Fruit fly (Drosophila melanogaster) whole organism, wandering third instar larva: ENCODE data around the gene AlaRS.

ENCODE experiments used
- Abd-B ChIP-seq: fragments of >200 bp; optimal IDR thresholded peaks from 2 replicates; lab custom pipeline; 2017; ENCODE audit warnings: missing biosample characterization, missing genetic modification characterization
- CG32264 ChIP-seq: fragments of 200-800 bp; sonication (Bioruptor generic); optimal IDR thresholded peaks from 2 replicates; lab custom pipeline; 2016; ENCODE audit warnings: missing biosample characterization, missing genetic modification characterization
- CG9705 ChIP-seq: fragments of 200-800 bp; sonication (Bioruptor generic); optimal IDR thresholded peaks from 2 replicates; lab custom pipeline; 2018; ENCODE audit warnings: missing biosample characterization, mild to moderate bottlenecking, missing genetic modification characterization
- CrebA ChIP-seq: fragments of 200-800 bp; sonication (Bioruptor generic); optimal IDR thresholded peaks from 2 replicates; lab custom pipeline; 2016; ENCODE audit warnings: missing biosample characterization, mild to moderate bottlenecking, missing genetic modification characterization, borderline replicate concordance
- Dfd ChIP-seq: fragments of >200 bp; optimal IDR thresholded peaks from 2 replicates; lab custom pipeline; 2017; ENCODE audit warnings: missing biosample characterization, missing genetic modification characterization
- Dif ChIP-seq: fragments of 200-275, 200-300 bp; sonication (Bioruptor generic); optimal IDR thresholded peaks from 2 replicates; lab custom pipeline; 2018; ENCODE audit warnings: missing biosample characterization, missing genetic modification characterization; ENCODE audit not compliant: partially characterized antibody
- GATAd ChIP-seq: sonication (Bioruptor generic); optimal IDR thresholded peaks from 2 replicates; lab custom pipeline; 2016; ENCODE audit warnings: missing biosample characterization, missing genetic modification characterization
- HLH106 ChIP-seq: fragments of 200-800 bp; optimal IDR thresholded peaks from 3 replicates; lab custom pipeline; 2019; ENCODE audit warnings: missing biosample characterization, mild to moderate bottlenecking, missing genetic modification characterization, moderate library complexity
- Hnf4 ChIP-seq: fragments of 200-800 bp; sonication (Bioruptor generic); optimal IDR thresholded peaks from 2 replicates; lab custom pipeline; 2016; ENCODE audit warnings: missing biosample characterization, mild to moderate bottlenecking, missing genetic modification characterization
- Hr78 ChIP-seq: fragments of >200 bp; optimal IDR thresholded peaks from 2 replicates; lab custom pipeline; 2017; ENCODE audit warnings: missing biosample characterization, missing genetic modification characterization
- Hr83 ChIP-seq: fragments of 200-300 bp; sonication (Bioruptor generic); optimal IDR thresholded peaks from 2 replicates; lab custom pipeline; 2016; ENCODE audit warnings: missing biosample characterization, mild to moderate bottlenecking, missing genetic modification characterization, moderate library complexity; ENCODE audit not compliant: poor library complexity, severe bottlenecking
- Jra ChIP-seq: sonication (Bioruptor generic); optimal IDR thresholded peaks from 2 replicates; lab custom pipeline; 2016; ENCODE audit warnings: missing biosample characterization, missing genetic modification characterization
- Mio ChIP-seq: sonication (Bioruptor generic); optimal IDR thresholded peaks from 2 replicates; lab custom pipeline; 2016; ENCODE audit warnings: missing biosample characterization, missing genetic modification characterization
- Myc ChIP-seq: fragments of >200 bp; optimal IDR thresholded peaks from 2 replicates; lab custom pipeline; 2017
- N ChIP-seq: fragments of >200 bp; optimal IDR thresholded peaks from 2 replicates; lab custom pipeline; 2018; ENCODE audit warnings: missing biosample characterization, missing external identifiers, missing genetic modification characterization
- OdsH ChIP-seq: fragments of 200-800 bp; sonication (Bioruptor generic); optimal IDR thresholded peaks from 2 replicates; lab custom pipeline; 2016; ENCODE audit warnings: missing biosample characterization, mild to moderate bottlenecking, missing genetic modification characterization
- Rel ChIP-seq, 2 experiments: fragments of 200-800 bp; sonication (Bioruptor generic) in 1 of 2; optimal IDR thresholded peaks; 2 replicates in 1 of 2; 3 replicates in 1 of 2; lab custom pipeline; 2016 to 2019; ENCODE audit warnings: mild to moderate bottlenecking in 2 of 2, missing biosample characterization in 2 of 2, missing genetic modification characterization in 2 of 2, moderate library complexity in 1 of 2
- Sp1 ChIP-seq: fragments of 200-800 bp; sonication (Bioruptor generic); optimal IDR thresholded peaks from 3 replicates; lab custom pipeline; 2019; ENCODE audit warnings: missing biosample characterization, mild to moderate bottlenecking, missing genetic modification characterization, moderate library complexity
- Vsx2 ChIP-seq: fragments of 200-300, 225-300 bp; sonication (Bioruptor generic); optimal IDR thresholded peaks from 2 replicates; lab custom pipeline; 2018; ENCODE audit warnings: missing biosample characterization, missing genetic modification characterization; ENCODE audit not compliant: partially characterized antibody
- br ChIP-seq: fragments of 200-800 bp; sonication (Bioruptor generic); optimal IDR thresholded peaks from 2 replicates; lab custom pipeline; 2016; ENCODE audit warnings: missing biosample characterization, missing genetic modification characterization
- brk ChIP-seq: fragments of 200-800 bp; sonication (Bioruptor generic); optimal IDR thresholded peaks from 2 replicates; lab custom pipeline; 2016; ENCODE audit warnings: missing biosample characterization, mild to moderate bottlenecking, missing genetic modification characterization
- dl ChIP-seq, 2 experiments: fragments of 175-275, 200-275 bp in 1 of 2; fragments of 200-275 bp in 1 of 2; sonication (Bioruptor generic); optimal IDR thresholded peaks; lab custom pipeline; 2018; ENCODE audit warnings: mild to moderate bottlenecking in 2 of 2, missing biosample characterization in 2 of 2, missing genetic modification characterization in 2 of 2, moderate library complexity in 2 of 2; ENCODE audit not compliant: partially characterized antibody in 2 of 2, insufficient read depth in 1 of 2
- dmrt93B ChIP-seq: fragments of 200-800 bp; sonication (Bioruptor generic); optimal IDR thresholded peaks from 2 replicates; lab custom pipeline; 2018; ENCODE audit warnings: missing biosample characterization, mild to moderate bottlenecking, missing genetic modification characterization
- dsf ChIP-seq: sonication (Bioruptor generic); optimal IDR thresholded peaks from 2 replicates; lab custom pipeline; 2016; ENCODE audit warnings: missing biosample characterization, missing genetic modification characterization, borderline replicate concordance
- ey ChIP-seq: fragments of 200-800 bp; sonication (Bioruptor generic); optimal IDR thresholded peaks from 2 replicates; lab custom pipeline; 2016; ENCODE audit warnings: missing biosample characterization, missing genetic modification characterization
- foxo ChIP-seq, 2 experiments: fragments of 200-800 bp; sonication (Bioruptor generic); optimal IDR thresholded peaks; 2 replicates in 1 of 2; 3 replicates in 1 of 2; lab custom pipeline; 2016 to 2017; ENCODE audit warnings: missing biosample characterization in 2 of 2, missing genetic modification characterization in 2 of 2
- fru ChIP-seq: fragments of 200-800 bp; sonication (Bioruptor generic); optimal IDR thresholded peaks from 3 replicates; lab custom pipeline; 2016; ENCODE audit warnings: missing biosample characterization, mild to moderate bottlenecking, missing genetic modification characterization
- h ChIP-seq: fragments of 200-800 bp; sonication (Bioruptor generic); optimal IDR thresholded peaks from 3 replicates; lab custom pipeline; 2016; ENCODE audit warnings: missing biosample characterization, mild to moderate bottlenecking, missing genetic modification characterization
- jim ChIP-seq: fragments of 175-275, 200-325 bp; sonication (Bioruptor generic); optimal IDR thresholded peaks from 2 replicates; lab custom pipeline; 2016; ENCODE audit warnings: missing biosample characterization, mild to moderate bottlenecking, missing genetic modification characterization
- lola ChIP-seq: fragments of >200 bp; optimal IDR thresholded peaks from 2 replicates; lab custom pipeline; 2017; ENCODE audit warnings: missing biosample characterization, missing genetic modification characterization
- pan ChIP-seq: fragments of >200 bp; optimal IDR thresholded peaks from 2 replicates; lab custom pipeline; 2017
- psq ChIP-seq: fragments of 200-800 bp; sonication (Bioruptor generic); optimal IDR thresholded peaks from 3 replicates; lab custom pipeline; 2017; ENCODE audit warnings: missing biosample characterization, mild to moderate bottlenecking, missing genetic modification characterization, moderate library complexity
- rgr ChIP-seq: fragments of 200-800 bp; sonication (Bioruptor generic); optimal IDR thresholded peaks from 3 replicates; lab custom pipeline; 2016; ENCODE audit warnings: missing biosample characterization, mild to moderate bottlenecking, missing genetic modification characterization
- sage ChIP-seq: fragments of 200-800 bp; sonication (Bioruptor generic); optimal IDR thresholded peaks from 2 replicates; lab custom pipeline; 2016; ENCODE audit warnings: missing biosample characterization, mild to moderate bottlenecking, missing genetic modification characterization
- sv ChIP-seq: fragments of 200-800 bp; sonication (Bioruptor generic); optimal IDR thresholded peaks from 3 replicates; lab custom pipeline; 2016; ENCODE audit warnings: missing biosample characterization, missing genetic modification characterization
- tai ChIP-seq: sonication (Bioruptor generic); optimal IDR thresholded peaks from 2 replicates; lab custom pipeline; 2016; ENCODE audit warnings: missing biosample characterization, missing genetic modification characterization
- usp ChIP-seq: fragments of >200 bp; optimal IDR thresholded peaks from 2 replicates; lab custom pipeline; 2017; ENCODE audit warnings: missing biosample characterization, missing genetic modification characterization
- woc ChIP-seq: sonication (Bioruptor generic); optimal IDR thresholded peaks from 2 replicates; lab custom pipeline; 2016; ENCODE audit warnings: missing biosample characterization, mild to moderate bottlenecking, missing genetic modification characterization

The AlaRS gene

dm6 chr2L:8424662-8425208 lies 43.2 kb upstream of the AlaRS start:
- TF ChIP-seq lola (GFP tag; lab: Kevin White, UChicago) = no peak
- peak; percentile 22 for TF ChIP-seq Dif (GFP tag; lab: Kevin White, UChicago)
- no peak for TF ChIP-seq pan (lab: Kevin White, UChicago)
- TF ChIP-seq Jra = no peak
- TF ChIP-seq brk = no peak
- no peak for TF ChIP-seq N (GFP tag; lab: Kevin White, UChicago)
- TF ChIP-seq dl (GFP tag; optimal IDR thresholded peaks at IDR 0.05; lab: Kevin White, UChicago; ENCODE audit: insufficient read depth in 1 of 2, partially characterized antibody in 2 of 2) = peak in 1 of 2 experiments; percentile 13
- TF ChIP-seq dmrt93B (GFP tag; lab: Kevin White, UChicago) = no peak
- TF ChIP-seq Mio (GFP tag; lab: Kevin White, UChicago) = no peak
- TF ChIP-seq woc (GFP tag; lab: Kevin White, UChicago) = no peak
- no peak for TF ChIP-seq sage
- TF ChIP-seq Hr78 (GFP tag; lab: Kevin White, UChicago) = no peak
- TF ChIP-seq usp = no peak
- no peak for TF ChIP-seq CrebA (GFP tag; lab: Kevin White, UChicago)
- no peak for TF ChIP-seq Vsx2 (GFP tag; lab: Kevin White, UChicago)
- TF ChIP-seq h = no peak

DNA sequence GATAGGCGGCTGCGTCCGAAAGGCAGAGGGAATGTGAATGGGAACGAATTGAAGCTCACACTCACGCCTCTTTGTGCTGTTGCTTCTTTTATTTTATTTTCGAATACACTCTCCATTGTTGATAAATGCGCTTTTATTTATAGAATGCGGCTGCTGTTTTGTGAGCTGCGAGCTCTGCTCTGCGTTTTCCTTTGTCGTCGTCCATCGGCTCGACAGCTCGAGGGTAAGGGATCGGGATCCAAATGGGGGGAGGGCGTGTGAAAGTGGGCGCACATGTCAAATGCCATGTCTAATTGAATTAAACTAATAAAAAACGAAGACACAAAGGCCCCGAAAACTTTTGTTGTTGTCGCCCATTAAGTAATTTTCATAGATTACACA lies 42.5 kb upstream of the AlaRS start:
- TF ChIP-seq Vsx2 (GFP tag; lab: Kevin White, UChicago) (no peak), Rel (GFP tag; optimal IDR thresholded peaks at IDR 0.05; lab: Kevin White, UChicago) (no peak), Rel (tag; optimal IDR thresholded peaks at IDR 0.05; lab: Kevin White, UChicago) (peak; percentile 8), h (peak; percentile 6), brk (peak; percentile 38)

dm6 chr2L:8423460-8424089 lies 42.0 kb upstream of the AlaRS start:
- peak; percentile 68 for TF ChIP-seq h
- TF ChIP-seq HLH106 = no peak
- TF ChIP-seq dmrt93B (GFP tag; lab: Kevin White, UChicago) = no peak
- TF ChIP-seq tai (GFP tag; lab: Kevin White, UChicago) = peak; percentile 33
- no peak for TF ChIP-seq brk
- TF ChIP-seq CG9705 (GFP tag; lab: Kevin White, UChicago) = no peak
- no peak for TF ChIP-seq pan (lab: Kevin White, UChicago)
- no peak for TF ChIP-seq dl (GFP tag; optimal IDR thresholded peaks at IDR 0.05; lab: Kevin White, UChicago; ENCODE audit: insufficient read depth in 1 of 2, partially characterized antibody in 2 of 2)
- TF ChIP-seq dsf (GFP tag; lab: Kevin White, UChicago) = no peak
- TF ChIP-seq Vsx2 (GFP tag; lab: Kevin White, UChicago) = no peak
- TF ChIP-seq Rel (GFP tag; optimal IDR thresholded peaks at IDR 0.05; lab: Kevin White, UChicago) = no peak
- no peak for TF ChIP-seq Rel (tag; optimal IDR thresholded peaks at IDR 0.05; lab: Kevin White, UChicago)
- no peak for TF ChIP-seq lola (GFP tag; lab: Kevin White, UChicago)
- no peak for TF ChIP-seq foxo (GFP tag; optimal IDR thresholded peaks at IDR 0.05; lab: Kevin White, UChicago)
- no peak for TF ChIP-seq Mio (GFP tag; lab: Kevin White, UChicago)
- TF ChIP-seq jim (GFP tag; lab: Kevin White, UChicago) = no peak
- no peak for TF ChIP-seq GATAd (GFP tag; lab: Kevin White, UChicago)
- TF ChIP-seq Dfd (GFP tag; lab: Kevin White, UChicago) = no peak
- TF ChIP-seq sv (GFP tag; lab: Kevin White, UChicago) = no peak
- no peak for TF ChIP-seq woc (GFP tag; lab: Kevin White, UChicago)
- TF ChIP-seq Hnf4 = peak; percentile 59
- TF ChIP-seq Hr78 (GFP tag; lab: Kevin White, UChicago) = no peak
- no peak for TF ChIP-seq Sp1
- no peak for TF ChIP-seq Jra
- TF ChIP-seq usp = no peak
- TF ChIP-seq ey (GFP tag; lab: Kevin White, UChicago) = no peak
- TF ChIP-seq rgr (GFP tag; lab: Kevin White, UChicago) = peak; percentile 23
- TF ChIP-seq Myc (lab: Kevin White, UChicago) = peak; percentile 59
- TF ChIP-seq psq (GFP tag; lab: Kevin White, UChicago) = peak; percentile 32
- no peak for TF ChIP-seq N (GFP tag; lab: Kevin White, UChicago)
- no peak for TF ChIP-seq CrebA (GFP tag; lab: Kevin White, UChicago)
- TF ChIP-seq CG32264 (GFP tag; lab: Kevin White, UChicago) = no peak
- peak; percentile 49 for TF ChIP-seq fru (GFP tag; lab: Kevin White, UChicago)
- TF ChIP-seq br (GFP tag; lab: Kevin White, UChicago) = peak; percentile 26
- peak; percentile 31 for TF ChIP-seq Hr83 (GFP tag; lab: Kevin White, UChicago)
- no peak for TF ChIP-seq Abd-B (GFP tag; lab: Kevin White, UChicago)
- peak; percentile 43 for TF ChIP-seq OdsH (GFP tag; lab: Kevin White, UChicago)
- TF ChIP-seq Dif (GFP tag; lab: Kevin White, UChicago) = no peak
- peak; percentile 9 for TF ChIP-seq sage
